Worm (Caenorhabditis elegans) whole organism, L3 larva: ENCODE results near the gene str-112.

Experiments used
- jun-1 ChIP-seq: fragments of 150-350 bp; optimal IDR thresholded peaks from 2 replicates; lab custom pipeline; 2014; ENCODE audit warnings: missing biosample characterization, missing genetic modification reagents, missing genetic modification characterization
- nhr-237 ChIP-seq: fragments of 150-350 bp; optimal IDR thresholded peaks from 2 replicates; lab custom pipeline; 2014; ENCODE audit warnings: missing biosample characterization, missing genetic modification characterization
- snpc-4 ChIP-seq: fragments of 150-350 bp; optimal IDR thresholded peaks from 2 replicates; lab custom pipeline; 2014; ENCODE audit warnings: missing biosample characterization, missing genetic modification characterization
- tbx-2 ChIP-seq: sonication (generic microtip); optimal IDR thresholded peaks from 2 replicates; lab custom pipeline; 2016; ENCODE audit warnings: mild to moderate bottlenecking, missing genetic modification characterization, missing compliant biosample characterization

ce11 chrV:7120168-7120567 lies 18.1 kb downstream of the str-112 start, which contains the start of gene srx-34:
- TF ChIP-seq snpc-4 (tag; lab: Kevin White, UChicago) = no peak
- TF ChIP-seq nhr-237 (tag; lab: Kevin White, UChicago) = no peak
- TF ChIP-seq jun-1 (tag; lab: Kevin White, UChicago) = no peak
- TF ChIP-seq tbx-2 (tag; lab: Kevin White, UChicago) = no peak
